Fruit fly (Drosophila melanogaster): ENCODE measurements around the gene Or85f.
A peak's percentile ranks its signal among the peaks of the same experiment; 100 is the strongest.

Or85f gene

dm6 chr3R:9370413-9370812 lies 27.6 kb upstream of the Or85f start (continued):
- TF ChIP-seq slp2 (GFP tag; optimal IDR thresholded peaks at IDR 0.05) (peak; percentile 12), fd96Cb (tag; optimal IDR thresholded peaks at IDR 0.05) (peak; percentile 40), CG2875 (GFP tag; optimal IDR thresholded peaks at IDR 0.05) (no peak), CG13296 (GFP tag; optimal IDR thresholded peaks at IDR 0.05) (peak; percentile 72), sd (tag; optimal IDR thresholded peaks at IDR 0.05) (peak; percentile 53), HLH3B (GFP tag; IDR thresholded peaks at IDR 0.05) (peak; percentile 45), crc (GFP tag; optimal IDR thresholded peaks at IDR 0.05) (peak; percentile 17), CG14667 (GFP tag; IDR thresholded peaks at IDR 0.05) (0 out of 2 replicates have a peak, but pooled peaks have one; percentile 39), CG11723 (GFP tag; optimal IDR thresholded peaks at IDR 0.05) (peak; percentile 5), CG3847 (GFP tag; IDR thresholded peaks at IDR 0.05) (no peak; the same call in 1 of the 2 replicates), Dip2 (GFP tag; IDR thresholded peaks at IDR 0.05) (no peak), CG2678 (tag; optimal IDR thresholded peaks at IDR 0.05) (peak; percentile 75), Chrac-16 (GFP tag; optimal IDR thresholded peaks at IDR 0.05) (peak; percentile 26), ci (GFP tag; IDR thresholded peaks at IDR 0.05) (0 out of 3 replicates have a peak, but pooled peaks have one; percentile 46), seq (GFP tag; IDR thresholded peaks at IDR 0.05) (peak; percentile 60; the same call in 1 of the 2 replicates), CG17359 (tag; optimal IDR thresholded peaks at IDR 0.05) (peak; percentile 67), schlank (tag; optimal IDR thresholded peaks at IDR 0.05) (no peak), caup (GFP tag; optimal IDR thresholded peaks at IDR 0.05; ENCODE audit: severe bottlenecking) (peak; percentile 24)

- no peak for TF ChIP-seq GATAe (GFP tag; conservative IDR thresholded peaks at IDR 0.05)
- no peak for TF ChIP-seq disco-r (GFP tag; optimal IDR thresholded peaks at IDR 0.05)
- TF ChIP-seq HLH3B (GFP tag; IDR thresholded peaks at IDR 0.05), result no peak
- TF ChIP-seq CG9727 (GFP tag; optimal IDR thresholded peaks at IDR 0.05), result no peak
- TF ChIP-seq CG17802 (tag; optimal IDR thresholded peaks at IDR 0.05), result no peak
- TF ChIP-seq CG34224 (GFP tag; IDR thresholded peaks at IDR 0.05; ENCODE audit: partially characterized antibody), result no peak
- no peak for TF ChIP-seq CG42726 (GFP tag; IDR thresholded peaks at IDR 0.05; ENCODE audit: partially characterized antibody)
- peak; percentile 66 for TF ChIP-seq run (tag; optimal IDR thresholded peaks at IDR 0.05)
- no peak for TF ChIP-seq chm (GFP tag; IDR thresholded peaks at IDR 0.05)
- TF ChIP-seq luna (GFP tag; optimal IDR thresholded peaks at IDR 0.05), result no peak
- no peak for TF ChIP-seq Dll (GFP tag; IDR thresholded peaks at IDR 0.05; ENCODE audit: partially characterized antibody)
- peak in 1 of 2 experiments; percentile 56 for TF ChIP-seq Pdp1 (GFP tag; optimal IDR thresholded peaks at IDR 0.05)
- peak; percentile 46 for TF ChIP-seq oc (tag; optimal IDR thresholded peaks at IDR 0.05)
- TF ChIP-seq fd102C (GFP tag; optimal IDR thresholded peaks at IDR 0.05), result no peak
- no peak for TF ChIP-seq CG7271 (tag; optimal IDR thresholded peaks at IDR 0.05)
- no peak for TF ChIP-seq eve (GFP tag; optimal IDR thresholded peaks at IDR 0.05)
- TF ChIP-seq maf-S (GFP tag; optimal IDR thresholded peaks at IDR 0.05), result no peak
- TF ChIP-seq grau (tag; optimal IDR thresholded peaks at IDR 0.05), result no peak
- peak; percentile 61; the same call in 1 of the 2 replicates for TF ChIP-seq vvl (GFP tag; IDR thresholded peaks at IDR 0.05)
- no peak for TF ChIP-seq Hr51 (GFP tag; optimal IDR thresholded peaks at IDR 0.05)
- TF ChIP-seq hkb (optimal IDR thresholded peaks at IDR 0.05), result peak; percentile 11
- TF ChIP-seq hkb (GFP tag; IDR thresholded peaks at IDR 0.05), result no peak
- no peak for TF ChIP-seq HLH4C (GFP tag; IDR thresholded peaks at IDR 0.05; ENCODE audit: partially characterized antibody)
Observed at dm6 chr3R:9376789-9377188, 21.2 kb upstream of the Or85f start.
